Fruit fly (Drosophila melanogaster): Measurements from ENCODE around the gene CG14374.

Gene CG14374

DNA sequence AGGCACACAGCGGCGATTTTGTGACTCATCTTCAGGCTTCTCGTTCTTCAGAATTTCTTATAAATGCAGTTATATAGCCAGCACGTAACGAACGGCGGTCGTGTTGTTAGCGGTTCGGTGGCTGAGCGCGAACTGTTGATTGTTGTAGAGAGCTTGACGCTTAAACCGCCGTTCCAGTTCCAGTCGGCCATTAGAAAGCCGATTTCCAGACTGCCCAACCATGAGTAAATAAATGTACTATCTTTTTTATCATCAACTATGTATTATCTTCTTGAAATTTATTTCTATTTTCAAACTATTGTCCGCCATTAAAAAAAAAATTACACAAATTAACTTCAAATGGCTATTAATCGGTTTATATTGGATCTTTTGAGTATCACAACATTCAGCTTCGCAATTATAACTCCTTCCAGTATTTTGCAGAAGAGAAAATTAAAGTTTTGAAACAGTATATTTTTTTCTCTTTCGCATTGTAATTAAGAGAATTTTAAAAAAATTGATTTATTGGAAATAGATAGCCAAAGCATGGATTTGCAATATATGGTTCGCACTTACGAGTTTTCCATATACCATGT lies 4.9 kb upstream of the CG14374 start, which contains the start of gene GILT1 (continued):
- TF ChIP-seq hkb (optimal IDR thresholded peaks at IDR 0.05) (no peak), hkb (GFP tag; IDR thresholded peaks at IDR 0.05) (no peak), fd3F (GFP tag; optimal IDR thresholded peaks at IDR 0.05) (no peak), CrebB (tag; optimal IDR thresholded peaks at IDR 0.05) (no peak), CG32772 (GFP tag; IDR thresholded peaks at IDR 0.05) (no peak), Pdp1 (GFP tag; optimal IDR thresholded peaks at IDR 0.05) (peak in 1 of 2 experiments; percentile 31), Meics (GFP tag; optimal IDR thresholded peaks at IDR 0.05) (no peak), Spps (tag; optimal IDR thresholded peaks at IDR 0.05) (no peak), chn (GFP tag; optimal IDR thresholded peaks at IDR 0.05) (no peak), CG18599 (GFP tag; optimal IDR thresholded peaks at IDR 0.05) (no peak), pum (GFP tag; optimal IDR thresholded peaks at IDR 0.05) (no peak), dm (GFP tag; optimal IDR thresholded peaks at IDR 0.05) (no peak), CG4707 (GFP tag; optimal IDR thresholded peaks at IDR 0.05) (no peak), phol (tag; optimal IDR thresholded peaks at IDR 0.05) (peak; percentile 12), Dll (GFP tag; IDR thresholded peaks at IDR 0.05; ENCODE audit: partially characterized antibody) (peak; percentile 28; the same call in 1 of the 4 replicates), ttk (GFP tag; IDR thresholded peaks at IDR 0.05) (no peak), CG12391 (tag; optimal IDR thresholded peaks at IDR 0.05) (no peak), Kr (GFP tag; optimal IDR thresholded peaks at IDR 0.05) (no peak), ara (GFP tag; IDR thresholded peaks at IDR 0.05) (no peak), CG15696 (tag; optimal IDR thresholded peaks at IDR 0.05) (no peak), bigmax (GFP tag; optimal IDR thresholded peaks at IDR 0.05) (no peak), kay (GFP tag; optimal IDR thresholded peaks at IDR 0.05) (peak; percentile 10), CG18476 (GFP tag; optimal IDR thresholded peaks at IDR 0.05) (no peak), ci (GFP tag; IDR thresholded peaks at IDR 0.05) (peak; percentile 26; the same call in 1 of the 3 replicates), CG2678 (tag; optimal IDR thresholded peaks at IDR 0.05) (peak; percentile 7), CG42726 (GFP tag; IDR thresholded peaks at IDR 0.05; ENCODE audit: partially characterized antibody) (no peak), peb (GFP tag; IDR thresholded peaks at IDR 0.05) (no peak), CG10147 (GFP tag; optimal IDR thresholded peaks at IDR 0.05) (no peak), Deaf1 (tag; optimal IDR thresholded peaks at IDR 0.05) (peak; percentile 13), CG13287 (GFP tag; IDR thresholded peaks at IDR 0.05; ENCODE audit: partially characterized antibody) (no peak), oc (tag; optimal IDR thresholded peaks at IDR 0.05) (peak; percentile 5), CG6683 (GFP tag; optimal IDR thresholded peaks at IDR 0.05) (no peak), kni (GFP tag; optimal IDR thresholded peaks at IDR 0.05) (peak; percentile 0), Jarid2 (GFP tag; optimal IDR thresholded peaks at IDR 0.05) (peak; percentile 65), slp2 (GFP tag; optimal IDR thresholded peaks at IDR 0.05) (no peak), lola (GFP tag; optimal IDR thresholded peaks at IDR 0.05) (no peak), CG17328 (GFP tag; IDR thresholded peaks at IDR 0.05) (0 out of 2 replicates have a peak, but pooled peaks have one; percentile 13), CG10321 (GFP tag; IDR thresholded peaks at IDR 0.05) (no peak), emc (GFP tag; optimal IDR thresholded peaks at IDR 0.05) (no peak), Trl (optimal IDR thresholded peaks at IDR 0.05) (peak; percentile 16 to 34), Trl (GFP tag; optimal IDR thresholded peaks at IDR 0.05) (no peak), CG3995 (GFP tag; optimal IDR thresholded peaks at IDR 0.05) (no peak), unc-4 (GFP tag; IDR thresholded peaks at IDR 0.05; ENCODE audit: partially characterized antibody) (0 out of 2 replicates have a peak, but pooled peaks have one; percentile 16), stwl (tag; optimal IDR thresholded peaks at IDR 0.05) (peak; percentile 6), tin (GFP tag; optimal IDR thresholded peaks at IDR 0.05) (no peak), NfI (GFP tag; optimal IDR thresholded peaks at IDR 0.05) (no peak), ewg (GFP tag; optimal IDR thresholded peaks at IDR 0.05) (no peak), cas (GFP tag; IDR thresholded peaks at IDR 0.05) (no peak), E2f2 (GFP tag; IDR thresholded peaks at IDR 0.05) (peak; percentile 6; the same call in 1 of the 2 replicates), CG3163 (GFP tag; optimal IDR thresholded peaks at IDR 0.05) (peak; percentile 91)

Measured in whole organism, embryonic.